Worm (Caenorhabditis elegans): ENCODE data around the gene mans-3.

The mans-3 gene

DNA sequence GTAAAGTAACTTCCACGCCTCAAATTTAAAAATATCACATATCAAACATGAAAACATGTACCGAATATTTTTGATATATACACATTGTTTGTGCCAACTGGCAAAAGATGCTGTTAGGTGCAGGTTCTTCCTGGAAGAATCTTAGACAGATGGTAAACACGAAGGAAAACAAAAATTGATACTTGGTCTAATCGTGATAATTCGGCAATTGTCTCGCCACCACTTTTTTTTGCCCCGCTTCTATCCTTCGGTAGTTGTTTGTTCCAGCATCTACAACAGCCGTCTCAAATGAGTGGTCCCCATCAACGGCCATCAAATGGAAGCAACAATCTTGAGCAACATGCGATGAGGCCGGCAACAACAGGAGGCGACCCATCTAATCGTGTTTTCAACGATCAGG, 32.2 kb downstream of the mans-3 start:
- TF ChIP-seq nhr-80 (tag; optimal IDR thresholded peaks at IDR 0.05) (no peak), F57A8.1 (GFP tag; optimal IDR thresholded peaks at IDR 0.05) (no peak), hsf-1 (GFP tag; IDR thresholded peaks at IDR 0.05) (no peak), cebp-1 (GFP tag; IDR thresholded peaks at IDR 0.05) (no peak), cebp-1 (tag; optimal IDR thresholded peaks at IDR 0.05) (no peak), Y53G8AR.9 (GFP tag; conservative IDR thresholded peaks at IDR 0.05) (no peak), egrh-3 (GFP tag; IDR thresholded peaks at IDR 0.05) (no peak), sptf-2 (GFP tag; optimal IDR thresholded peaks at IDR 0.05) (no peak), B0261.1 (tag; optimal IDR thresholded peaks at IDR 0.05) (no peak), snpc-3.4 (tag; optimal IDR thresholded peaks at IDR 0.05) (no peak), hlh-12 (tag; optimal IDR thresholded peaks at IDR 0.05) (no peak), Y95B8A.8 (GFP tag; IDR thresholded peaks at IDR 0.05) (no peak), ekl-4 (GFP tag; IDR thresholded peaks at IDR 0.05) (no peak), hlh-26 (GFP tag; conservative IDR thresholded peaks at IDR 0.05) (no peak), nfyb-1 (GFP tag; IDR thresholded peaks at IDR 0.05) (no peak)

DNA sequence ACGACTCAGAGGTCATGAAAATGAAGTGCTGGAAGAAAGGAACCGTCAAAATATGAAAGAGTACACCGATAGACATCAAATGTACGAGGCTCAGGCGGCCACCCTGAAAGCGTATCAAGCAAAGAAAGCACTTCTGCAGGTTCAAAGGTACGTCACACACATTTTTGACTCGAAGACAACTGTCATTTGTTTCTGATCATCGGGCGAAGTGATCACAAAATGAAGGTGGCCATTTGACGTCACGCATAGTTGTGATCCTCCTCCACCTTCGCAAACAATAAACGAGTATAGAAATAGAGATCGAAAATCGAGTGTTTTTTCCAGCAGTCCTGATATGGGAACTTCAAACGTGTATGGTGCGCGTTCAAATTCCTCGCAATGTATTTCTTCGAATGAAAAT, 34.0 kb downstream of the mans-3 start:
- TF ChIP-seq repo-1 (tag; optimal IDR thresholded peaks at IDR 0.05), result no peak
- no peak for TF ChIP-seq zim-3 (tag; optimal IDR thresholded peaks at IDR 0.05)
- TF ChIP-seq die-1 (tag; optimal IDR thresholded peaks at IDR 0.05), result no peak
- no peak for TF ChIP-seq lin-40 (tag; optimal IDR thresholded peaks at IDR 0.05)
- TF ChIP-seq lin-26 (GFP tag; IDR thresholded peaks at IDR 0.05), result no peak
- no peak for TF ChIP-seq madf-8 (GFP tag; conservative IDR thresholded peaks at IDR 0.05)
- no peak for TF ChIP-seq pha-4 (tag; optimal IDR thresholded peaks at IDR 0.05)
- TF ChIP-seq lin-35 (GFP tag; optimal IDR thresholded peaks at IDR 0.05), result no peak
- no peak for TF ChIP-seq unc-130 (GFP tag; optimal IDR thresholded peaks at IDR 0.05)
- TF ChIP-seq tbp1 (GFP tag; optimal IDR thresholded peaks at IDR 0.05), result no peak
- TF ChIP-seq madf-6 (GFP tag; IDR thresholded peaks at IDR 0.05), result no peak
- TF ChIP-seq attf-6 (GFP tag; IDR thresholded peaks at IDR 0.05), result no peak
- no peak for TF ChIP-seq B0336.3 (GFP tag; IDR thresholded peaks at IDR 0.05)
- no peak for TF ChIP-seq dpl-1 (GFP tag; optimal IDR thresholded peaks at IDR 0.05)
- TF ChIP-seq bed-1 (GFP tag; IDR thresholded peaks at IDR 0.05), result no peak
- no peak for TF ChIP-seq let-607 (tag; optimal IDR thresholded peaks at IDR 0.05)
- TF ChIP-seq F23B12.7 (tag; optimal IDR thresholded peaks at IDR 0.05; ENCODE audit: insufficient read depth), result no peak
- TF ChIP-seq rec-8 (tag; optimal IDR thresholded peaks at IDR 0.05), result no peak

DNA sequence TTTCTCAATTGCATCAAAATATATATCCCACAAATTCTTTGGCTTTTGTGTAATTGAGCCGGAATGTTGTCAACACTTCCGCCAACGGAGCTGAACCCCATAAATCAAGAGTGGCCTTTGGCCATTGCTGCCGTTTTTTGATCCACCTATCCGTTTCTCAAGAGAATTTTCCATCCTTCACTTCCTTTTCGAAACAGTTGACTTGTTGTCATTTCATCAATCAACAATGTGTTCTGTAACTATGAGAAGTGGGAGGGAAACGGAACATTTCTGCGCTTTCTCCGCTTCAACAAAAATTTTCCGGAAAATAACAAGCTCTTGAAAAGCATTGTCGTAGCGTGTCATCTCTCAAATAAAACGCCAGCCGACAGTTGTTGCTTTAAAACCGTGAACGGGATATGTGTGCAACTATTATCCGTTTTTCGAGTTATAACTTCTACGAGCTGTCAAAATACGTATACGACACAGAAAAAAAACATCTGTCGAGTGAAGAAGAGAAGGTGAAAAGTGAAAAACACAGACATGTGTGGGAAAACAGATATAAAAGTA, 34.7 kb downstream of the mans-3 start:
- no peak for TF ChIP-seq madf-10 (tag; optimal IDR thresholded peaks at IDR 0.05)
- TF ChIP-seq lin-35 (GFP tag; optimal IDR thresholded peaks at IDR 0.05), result no peak
- TF ChIP-seq F55B11.4 (tag; optimal IDR thresholded peaks at IDR 0.05; ENCODE audit: borderline replicate concordance, insufficient read depth), result no peak
- no peak for TF ChIP-seq xnd-1 (tag; optimal IDR thresholded peaks at IDR 0.05)
- TF ChIP-seq ceh-58 (GFP tag; IDR thresholded peaks at IDR 0.05), result no peak
- TF ChIP-seq F49E8.2 (tag; optimal IDR thresholded peaks at IDR 0.05; ENCODE audit: insufficient read depth), result no peak
